Worm (Caenorhabditis elegans) whole organism, L4/young adult: Measurements from ENCODE around the gene T25B9.9.

Source experiments
- W03F9.2 ChIP-seq: fragments of 150-350 bp; optimal IDR thresholded peaks from 2 replicates; lab custom pipeline; 2014; ENCODE audit warnings: missing biosample characterization, missing genetic modification characterization
- dao-5 ChIP-seq: sonication (generic microtip); optimal IDR thresholded peaks from 2 replicates; lab custom pipeline; 2016; ENCODE audit warnings: missing genotype, missing genetic modification characterization, moderate library complexity, missing compliant biosample characterization
- him-1 ChIP-seq: sonication (generic microtip); optimal IDR thresholded peaks from 2 replicates; lab custom pipeline; 2016; ENCODE audit warnings: missing genotype, missing genetic modification reagents, missing genetic modification characterization, missing compliant biosample characterization

ce11 chrIV:10815950-10816349 is 46.5 kb downstream of the T25B9.9 start:
- no peak for TF ChIP-seq him-1 (tag; lab: Kevin White, UChicago)
- no peak for TF ChIP-seq dao-5
- TF ChIP-seq W03F9.2, result no peak
